Fruit fly (Drosophila melanogaster) whole organism, embryonic: ENCODE measurements around the gene Pgd.

ENCODE experiments used
- Aef1 ChIP-seq: fragments of 200-800 bp; sonication (Bioruptor generic); IDR thresholded peaks from 3 replicates; pipeline ENCODE4 v1.3.6; 2022; ENCODE audit warnings: missing biosample characterization, missing genetic modification characterization
- Atf-2 ChIP-seq: fragments of 200-800 bp; sonication (Bioruptor generic); optimal IDR thresholded peaks from 2 replicates; lab custom pipeline; 2016; ENCODE audit warnings: missing biosample characterization, missing genetic modification characterization
- Bgb ChIP-seq: fragments of 200-800 bp; sonication (Bioruptor generic); IDR thresholded peaks from 2 replicates; pipeline ENCODE4 v1.3.6; 2022; ENCODE audit warnings: missing biosample characterization, missing genetic modification characterization; ENCODE audit not compliant: partially characterized antibody
- CG10431 ChIP-seq: fragments of 200-800 bp; sonication (Bioruptor generic); optimal IDR thresholded peaks from 3 replicates; lab custom pipeline; 2018; ENCODE audit warnings: missing biosample characterization, mild to moderate bottlenecking, missing genetic modification characterization
- CG11723 ChIP-seq: fragments of 200-800 bp; sonication (Bioruptor generic); optimal IDR thresholded peaks from 2 replicates; lab custom pipeline; 2017; ENCODE audit warnings: missing biosample characterization, mild to moderate bottlenecking, missing genetic modification characterization
- CG13775 ChIP-seq: fragments of 200-800 bp; sonication (Bioruptor generic); optimal IDR thresholded peaks from 3 replicates; lab custom pipeline; 2017; ENCODE audit warnings: missing biosample characterization, mild to moderate bottlenecking, missing genetic modification characterization
- CG15479 ChIP-seq: fragments of 200-800 bp; sonication (Bioruptor generic); optimal IDR thresholded peaks from 3 replicates; lab custom pipeline; 2019; ENCODE audit warnings: missing biosample characterization, mild to moderate bottlenecking, missing genetic modification characterization, moderate library complexity
- CG16863 ChIP-seq: fragments of 200-800 bp; sonication (Bioruptor generic); optimal IDR thresholded peaks from 3 replicates; lab custom pipeline; 2016; ENCODE audit warnings: missing biosample characterization, missing genetic modification characterization
- CG17186 ChIP-seq: fragments of 200-800 bp; sonication (Bioruptor generic); optimal IDR thresholded peaks from 3 replicates; lab custom pipeline; 2017; ENCODE audit warnings: missing biosample characterization, missing genetic modification reagents, missing genetic modification characterization
- CG17328 ChIP-seq: fragments of 200-800 bp; sonication (Bioruptor generic); IDR thresholded peaks from 2 replicates; pipeline ENCODE4 v1.3.6; 2022; ENCODE audit warnings: missing biosample characterization, missing genetic modification characterization
- CG17361 ChIP-seq: fragments of 200-800 bp; sonication (Bioruptor generic); IDR thresholded peaks from 3 replicates; pipeline ENCODE4 v1.3.6; 2022; ENCODE audit warnings: missing biosample characterization, missing genetic modification characterization
- CG2116 ChIP-seq: fragments of 200-800 bp; sonication (Bioruptor generic); optimal IDR thresholded peaks from 3 replicates; lab custom pipeline; 2018; ENCODE audit warnings: missing biosample characterization, mild to moderate bottlenecking, missing genetic modification characterization
- CG2199 ChIP-seq: fragments of 200-800 bp; sonication (Bioruptor generic); IDR thresholded peaks from 3 replicates; pipeline ENCODE4 v1.3.6; 2022; ENCODE audit warnings: missing biosample characterization, missing genetic modification characterization
- CG31224 ChIP-seq: fragments of 200-800 bp; sonication (Bioruptor generic); IDR thresholded peaks from 2 replicates; pipeline ENCODE4 v1.3.6; 2022; ENCODE audit warnings: missing biosample characterization, missing genetic modification characterization
- CG31388 ChIP-seq: fragments of 200-800 bp; sonication (Bioruptor generic); optimal IDR thresholded peaks from 2 replicates; lab custom pipeline; 2016; ENCODE audit warnings: missing biosample characterization, missing genetic modification characterization
- CG3281 ChIP-seq: fragments of 200-800 bp; sonication (Bioruptor generic); optimal IDR thresholded peaks from 3 replicates; lab custom pipeline; 2017; ENCODE audit warnings: missing biosample characterization, mild to moderate bottlenecking, missing genetic modification characterization
- CG4730 ChIP-seq: fragments of 200-800 bp; sonication (Bioruptor generic); IDR thresholded peaks from 2 replicates; pipeline ENCODE4 v1.3.6; 2022; ENCODE audit warnings: missing biosample characterization, missing genetic modification characterization
- CG6765 ChIP-seq: fragments of 200-800 bp; sonication (Bioruptor generic); optimal IDR thresholded peaks from 3 replicates; lab custom pipeline; 2017; ENCODE audit warnings: missing biosample characterization, mild to moderate bottlenecking, missing genetic modification characterization
- CG9932 ChIP-seq: fragments of 200-800 bp; sonication (Bioruptor generic); IDR thresholded peaks from 2 replicates; pipeline ENCODE4 v1.3.6; 2022; ENCODE audit warnings: missing biosample characterization, missing genetic modification characterization
- Dek ChIP-seq: fragments of 200-800 bp; sonication (Bioruptor generic); optimal IDR thresholded peaks from 3 replicates; lab custom pipeline; 2019; ENCODE audit warnings: missing biosample characterization, mild to moderate bottlenecking, missing genetic modification characterization, moderate library complexity
- Doc3 ChIP-seq: fragments of 200-800 bp; sonication (Bioruptor generic); IDR thresholded peaks from 3 replicates; pipeline ENCODE4 v1.3.6; 2022; ENCODE audit warnings: missing biosample characterization, missing genetic modification characterization; ENCODE audit not compliant: partially characterized antibody
- Ets65A ChIP-seq: fragments of 200-800 bp; sonication (Bioruptor generic); peaks from one replicate; lab custom pipeline; 2016; ENCODE audit warnings: missing biosample characterization, missing genetic modification characterization
- Gsc ChIP-seq: fragments of 200-800 bp; sonication (Bioruptor generic); IDR thresholded peaks from 2 replicates; pipeline ENCODE4 v1.3.6; 2022; ENCODE audit warnings: missing biosample characterization, missing genetic modification characterization
- Hmr ChIP-seq: fragments of 200-800 bp; sonication (Bioruptor generic); optimal IDR thresholded peaks from 3 replicates; lab custom pipeline; 2017; ENCODE audit warnings: mild to moderate bottlenecking, missing biosample characterization, missing genetic modification reagents, missing genetic modification characterization
- Nf-YC ChIP-seq: fragments of 200-800 bp; optimal IDR thresholded peaks from 3 replicates; lab custom pipeline; 2019; ENCODE audit warnings: missing biosample characterization, mild to moderate bottlenecking, missing genetic modification characterization, moderate library complexity
- NfI ChIP-seq: fragments of 200-800 bp; sonication (Bioruptor generic); optimal IDR thresholded peaks from 3 replicates; lab custom pipeline; 2018; ENCODE audit warnings: missing biosample characterization, mild to moderate bottlenecking, missing genetic modification characterization, moderate library complexity
- Opbp ChIP-seq: fragments of 200-800 bp; sonication (Bioruptor generic); IDR thresholded peaks from 3 replicates; pipeline ENCODE4 v1.3.6; 2022; ENCODE audit warnings: missing biosample characterization, missing genetic modification characterization; ENCODE audit not compliant: partially characterized antibody
- Spps ChIP-seq: fragments of 200-800 bp; sonication (Bioruptor generic); optimal IDR thresholded peaks from 2 replicates; lab custom pipeline; 2018; ENCODE audit warnings: missing biosample characterization, mild to moderate bottlenecking, missing genetic modification characterization
- Sry-β ChIP-seq: fragments of 200-800 bp; sonication (Bioruptor generic); optimal IDR thresholded peaks from 2 replicates; lab custom pipeline; 2018; ENCODE audit warnings: missing biosample characterization, mild to moderate bottlenecking, missing genetic modification characterization, moderate library complexity
- Trl ChIP-seq, 3 experiments: fragments of >200 bp in 2 of 3; fragments of 200-800 bp in 1 of 3; sonication (Bioruptor generic) in 1 of 3; optimal IDR thresholded peaks; 2 replicates in 1 of 3; 3 replicates in 2 of 3; lab custom pipeline; 2016 to 2017; ENCODE audit warnings: missing biosample characterization in 1 of 3, missing genetic modification characterization in 1 of 3
- ara ChIP-seq: fragments of 200-800 bp; sonication (Bioruptor generic); IDR thresholded peaks from 2 replicates; pipeline ENCODE4 v1.3.6; 2022; ENCODE audit warnings: missing biosample characterization, missing genetic modification characterization
- ase ChIP-seq: fragments of 200-800 bp; sonication (Bioruptor generic); IDR thresholded peaks from 3 replicates; pipeline ENCODE4 v1.3.6; 2022; ENCODE audit warnings: missing biosample characterization, missing genetic modification characterization
- cas ChIP-seq: fragments of 200-800 bp; sonication (Bioruptor generic); IDR thresholded peaks from 2 replicates; pipeline ENCODE4 v1.3.6; 2022; ENCODE audit warnings: missing biosample characterization, missing genetic modification characterization
- chif ChIP-seq, 2 experiments: fragments of 200-800 bp; sonication (Bioruptor generic); optimal IDR thresholded peaks; 3 replicates each; lab custom pipeline; 2016; ENCODE audit warnings: missing biosample characterization in 2 of 2, missing genetic modification characterization in 2 of 2
- crc ChIP-seq: fragments of 200-800 bp; sonication (Bioruptor generic); optimal IDR thresholded peaks from 2 replicates; lab custom pipeline; 2016; ENCODE audit warnings: missing biosample characterization, missing genetic modification characterization
- danr ChIP-seq: fragments of 200-800 bp; sonication (Bioruptor generic); IDR thresholded peaks from 2 replicates; pipeline ENCODE4 v1.3.6; 2022; ENCODE audit warnings: missing biosample characterization, missing genetic modification characterization
- en ChIP-seq: fragments of 200-800 bp; sonication (Bioruptor generic); optimal IDR thresholded peaks from 2 replicates; lab custom pipeline; 2016; ENCODE audit warnings: missing biosample characterization, missing genetic modification characterization
- fd3F ChIP-seq: fragments of 200-800 bp; sonication (Bioruptor generic); optimal IDR thresholded peaks from 2 replicates; lab custom pipeline; 2018; ENCODE audit warnings: missing biosample characterization, mild to moderate bottlenecking, missing genetic modification characterization, moderate library complexity
- gsb-n ChIP-seq: fragments of 200-800 bp; sonication (Bioruptor generic); optimal IDR thresholded peaks from 3 replicates; lab custom pipeline; 2018; ENCODE audit warnings: missing biosample characterization, mild to moderate bottlenecking, missing genetic modification characterization
- lbe ChIP-seq: fragments of 200-800 bp; sonication (Bioruptor generic); optimal IDR thresholded peaks from 2 replicates; lab custom pipeline; 2016; ENCODE audit warnings: missing biosample characterization, mild to moderate bottlenecking, missing genetic modification characterization
- mirr ChIP-seq: fragments of 200-800 bp; sonication (Bioruptor generic); optimal IDR thresholded peaks from 3 replicates; lab custom pipeline; 2018; ENCODE audit warnings: missing biosample characterization, mild to moderate bottlenecking, missing genetic modification characterization
- oc ChIP-seq: fragments of 200-800 bp; sonication (Bioruptor generic); optimal IDR thresholded peaks from 2 replicates; lab custom pipeline; 2018; ENCODE audit warnings: missing biosample characterization, mild to moderate bottlenecking, missing genetic modification characterization, moderate library complexity
- pzg ChIP-seq: fragments of 200-800 bp; sonication (Bioruptor generic); optimal IDR thresholded peaks from 3 replicates; lab custom pipeline; 2018; ENCODE audit warnings: missing biosample characterization, mild to moderate bottlenecking, missing genetic modification characterization, moderate library complexity
- tgo ChIP-seq: fragments of 200-800 bp; sonication (Bioruptor generic); IDR thresholded peaks from 3 replicates; pipeline ENCODE4 v1.3.6; 2022; ENCODE audit warnings: missing biosample characterization, missing genetic modification characterization
- tio ChIP-seq: fragments of 200-800 bp; sonication (Bioruptor generic); optimal IDR thresholded peaks from 2 replicates; lab custom pipeline; 2017; ENCODE audit warnings: missing biosample characterization, missing genetic modification characterization, inconsistent platforms
- toy ChIP-seq: fragments of 200-800 bp; sonication (Bioruptor generic); IDR thresholded peaks from 2 replicates; pipeline ENCODE4 v1.3.6; 2022; ENCODE audit warnings: missing biosample characterization, missing genetic modification characterization
- trem ChIP-seq: fragments of 200-800 bp; optimal IDR thresholded peaks from 3 replicates; lab custom pipeline; 2019; ENCODE audit warnings: missing biosample characterization, mild to moderate bottlenecking, missing genetic modification characterization, moderate library complexity
- ttk ChIP-seq: fragments of 200-800 bp; sonication (Bioruptor generic); IDR thresholded peaks from 2 replicates; pipeline ENCODE4 v2.1.2; 2022; ENCODE audit warnings: missing biosample characterization, missing genetic modification characterization
- vnd ChIP-seq: fragments of 200-800 bp; sonication (Bioruptor generic); IDR thresholded peaks from 3 replicates; pipeline ENCODE4 v1.3.6; 2022; ENCODE audit warnings: missing biosample characterization, missing genetic modification characterization; ENCODE audit not compliant: partially characterized antibody
- wdn ChIP-seq: fragments of 200-800 bp; sonication (Bioruptor generic); IDR thresholded peaks from 2 replicates; pipeline ENCODE4 v1.3.6; 2022; ENCODE audit warnings: missing biosample characterization, missing genetic modification characterization
- wor ChIP-seq: fragments of 200-800 bp; sonication (Bioruptor generic); IDR thresholded peaks from 2 replicates; pipeline ENCODE4 v1.3.6; 2022; ENCODE audit warnings: missing biosample characterization, missing genetic modification characterization

Pgd gene

dm6 chrX:2149478-2149877 lies 4.5 kb downstream of the Pgd start, which contains the start of gene bcn92 (continued):
- peak; percentile 84 for TF ChIP-seq CG9932 (GFP tag; lab: Robert Waterston, UW)
- peak; percentile 64 for TF ChIP-seq Ets65A
- peak; percentile 38 for TF ChIP-seq CG13775 (GFP tag; lab: Kevin White, UChicago)
- TF ChIP-seq CG31388 = no peak
- peak; percentile 95 for TF ChIP-seq Bgb
- peak; percentile 24 for TF ChIP-seq CG3281 (GFP tag; lab: Kevin White, UChicago)
- no peak for TF ChIP-seq fd3F (GFP tag; lab: Kevin White, UChicago)
- TF ChIP-seq Aef1 (GFP tag; lab: Robert Waterston, UW) = no peak
- no peak for TF ChIP-seq CG6765 (GFP tag; lab: Kevin White, UChicago)
- no peak for TF ChIP-seq Hmr (GFP tag; lab: Kevin White, UChicago)
- TF ChIP-seq ara (GFP tag; lab: Robert Waterston, UW) = no peak
- TF ChIP-seq wor (GFP tag; lab: Robert Waterston, UW) = no peak
- peak; percentile 49 for TF ChIP-seq Sry-β (GFP tag; lab: Kevin White, UChicago)
- peak; percentile 94 for TF ChIP-seq Doc3
- TF ChIP-seq CG10431 (GFP tag; lab: Kevin White, UChicago) = peak; percentile 83
- peak; percentile 12 to 35 for TF ChIP-seq chif (GFP tag; optimal IDR thresholded peaks at IDR 0.05; lab: Kevin White, UChicago)
- TF ChIP-seq CG11723 (GFP tag; lab: Kevin White, UChicago) = no peak
- TF ChIP-seq Nf-YC (tag; lab: Kevin White, UChicago) = peak; percentile 37
- TF ChIP-seq CG31224 (GFP tag; lab: Robert Waterston, UW) = no peak
- TF ChIP-seq tio (GFP tag; lab: Kevin White, UChicago) = no peak
- TF ChIP-seq CG2116 = peak; percentile 34
- TF ChIP-seq CG4730 (GFP tag; lab: Robert Waterston, UW) = no peak
- no peak for TF ChIP-seq CG17328 (GFP tag; lab: Robert Waterston, UW)
- no peak for TF ChIP-seq ase (GFP tag; lab: Robert Waterston, UW)
- TF ChIP-seq NfI (GFP tag; lab: Kevin White, UChicago) = peak; percentile 17
- no peak for TF ChIP-seq ttk (GFP tag; lab: Robert Waterston, UW)
- TF ChIP-seq danr (GFP tag; lab: Robert Waterston, UW) = no peak
- peak; percentile 16 for TF ChIP-seq Dek (tag; lab: Kevin White, UChicago)
- TF ChIP-seq Opbp (GFP tag; lab: Robert Waterston, UW) = peak; percentile 94
- TF ChIP-seq trem (tag; lab: Kevin White, UChicago) = peak; percentile 32
- no peak for TF ChIP-seq Spps (tag; lab: Kevin White, UChicago)
- TF ChIP-seq CG2199 (GFP tag; lab: Robert Waterston, UW) = no peak
- no peak for TF ChIP-seq CG16863 (GFP tag; lab: Kevin White, UChicago)
- TF ChIP-seq toy = no peak
- TF ChIP-seq gsb-n (tag; lab: Kevin White, UChicago) = no peak
- TF ChIP-seq wdn = no peak
- no peak for TF ChIP-seq oc (tag; lab: Kevin White, UChicago)
- no peak for TF ChIP-seq mirr (GFP tag; lab: Kevin White, UChicago)
- no peak for TF ChIP-seq en (GFP tag; lab: Kevin White, UChicago)
- peak; percentile 23 for TF ChIP-seq lbe (GFP tag; lab: Kevin White, UChicago)
- peak; percentile 39; the same call in 1 of the 3 replicates for TF ChIP-seq CG17361 (GFP tag; lab: Robert Waterston, UW)
- peak; percentile 6 for TF ChIP-seq crc (GFP tag; lab: Kevin White, UChicago)
- TF ChIP-seq vnd (GFP tag; lab: Robert Waterston, UW) = peak; percentile 93
- no peak for TF ChIP-seq tgo (GFP tag; lab: Robert Waterston, UW)
- no peak for TF ChIP-seq Trl (optimal IDR thresholded peaks at IDR 0.05; lab: Kevin White, UChicago)
- peak; percentile 26 for TF ChIP-seq Trl (GFP tag; optimal IDR thresholded peaks at IDR 0.05; lab: Kevin White, UChicago)
- peak; percentile 69 for TF ChIP-seq pzg (GFP tag; lab: Kevin White, UChicago)
- TF ChIP-seq cas (GFP tag; lab: Robert Waterston, UW) = 0 out of 2 replicates have a peak, but pooled peaks have one; percentile 23
- no peak for TF ChIP-seq Gsc
- no peak for TF ChIP-seq CG15479
- TF ChIP-seq Atf-2 = peak; percentile 2
- TF ChIP-seq CG17186 (GFP tag; lab: Kevin White, UChicago) = no peak
